Fruit fly (Drosophila melanogaster) whole organism, prepupa: ENCODE measurements around the gene CG42812.

Experiments used
- CG10631 ChIP-seq: fragments of 200-800 bp; sonication (Bioruptor generic); optimal IDR thresholded peaks from 2 replicates; lab custom pipeline; 2016; ENCODE audit warnings: missing biosample characterization, missing genetic modification characterization
- CG32006 ChIP-seq: fragments of 200-800 bp; sonication (Bioruptor generic); optimal IDR thresholded peaks from 3 replicates; lab custom pipeline; 2017; ENCODE audit warnings: missing biosample characterization, mild to moderate bottlenecking, missing genetic modification characterization
- CG6854 ChIP-seq: fragments of 200-800 bp; sonication (Bioruptor generic); optimal IDR thresholded peaks from 2 replicates; lab custom pipeline; 2017; ENCODE audit warnings: missing biosample characterization, mild to moderate bottlenecking, missing genetic modification characterization
- Eip78C ChIP-seq: fragments of 200-800 bp; sonication (Bioruptor generic); peaks from one replicate; lab custom pipeline; 2016; ENCODE audit warnings: missing biosample characterization, missing genetic modification characterization
- Hr38 ChIP-seq: sonication (Bioruptor generic); optimal IDR thresholded peaks from 2 replicates; lab custom pipeline; 2016; ENCODE audit warnings: missing biosample characterization, missing genetic modification characterization
- Hr39 ChIP-seq: fragments of 200-800 bp; sonication (Bioruptor generic); optimal IDR thresholded peaks from 2 replicates; lab custom pipeline; 2016; ENCODE audit warnings: missing biosample characterization, missing genetic modification characterization
- Lpt ChIP-seq: fragments of 200-800 bp; sonication (Bioruptor generic); optimal IDR thresholded peaks from 3 replicates; lab custom pipeline; 2016; ENCODE audit warnings: missing biosample characterization, missing genetic modification characterization
- OdsH ChIP-seq: fragments of 200-800 bp; sonication (Bioruptor generic); optimal IDR thresholded peaks from 3 replicates; lab custom pipeline; 2016; ENCODE audit warnings: missing biosample characterization, missing genetic modification characterization
- dsx ChIP-seq: fragments of 200-800 bp; optimal IDR thresholded peaks from 3 replicates; lab custom pipeline; 2019; ENCODE audit warnings: missing biosample characterization, mild to moderate bottlenecking, missing genetic modification characterization, moderate library complexity; ENCODE audit not compliant: poor library complexity, severe bottlenecking

- TF ChIP-seq CG6854 = no peak
- no peak for TF ChIP-seq Hr39 (GFP tag; lab: Kevin White, UChicago)
- TF ChIP-seq Eip78C (GFP tag; lab: Kevin White, UChicago) = no peak
- TF ChIP-seq Hr38 = no peak
- no peak for TF ChIP-seq OdsH (GFP tag; lab: Kevin White, UChicago)
- no peak for TF ChIP-seq CG32006
- TF ChIP-seq dsx (GFP tag; lab: Kevin White, UChicago) = no peak
- no peak for TF ChIP-seq CG10631 (GFP tag; lab: Kevin White, UChicago)
- no peak for TF ChIP-seq Lpt (GFP tag; lab: Kevin White, UChicago)
These were observed 6.4 kb downstream of the CG42812 start, which contains the start of the genes CG5762 and CG33339 for dm6 chr3R:24361583-24361982.
